Worm (Caenorhabditis elegans) whole organism, young adult: Measurements from ENCODE around the gene hrg-7.

Experiments used
- B0035.1 ChIP-seq: sonication (generic microtip); optimal IDR thresholded peaks from 2 replicates; lab custom pipeline; 2016; ENCODE audit warnings: missing genetic modification characterization, mild to moderate bottlenecking, missing compliant biosample characterization, missing genotype, missing genetic modification reagents
- C17E4.6 ChIP-seq: fragments of 200-800 bp; sonication (Bioruptor generic); IDR thresholded peaks from 2 replicates; pipeline ENCODE4 v1.3.6; 2022; ENCODE audit warnings: missing genetic modification reagents, missing genetic modification characterization, missing compliant biosample characterization
- F22D6.2 ChIP-seq: sonication (generic microtip); optimal IDR thresholded peaks from 2 replicates; lab custom pipeline; 2016; ENCODE audit warnings: mild to moderate bottlenecking, missing genetic modification characterization, missing compliant biosample characterization
- F33H1.4 ChIP-seq: fragments of 200-800 bp; sonication (Bioruptor generic); IDR thresholded peaks from 2 replicates; pipeline ENCODE4 v1.3.6; 2022; ENCODE audit warnings: missing genetic modification reagents, missing genetic modification characterization, missing compliant biosample characterization
- F37B4.10 ChIP-seq: fragments of 200-800 bp; sonication (Bioruptor generic); IDR thresholded peaks from 2 replicates; pipeline ENCODE4 v1.3.6; 2022; ENCODE audit warnings: missing genetic modification characterization, missing compliant biosample characterization
- F39B2.1 ChIP-seq: fragments of 200-800 bp; sonication (Bioruptor generic); IDR thresholded peaks from 2 replicates; pipeline ENCODE4 v1.3.6; 2022; ENCODE audit warnings: missing genetic modification reagents, missing genetic modification characterization, missing compliant biosample characterization
- F55B11.4 ChIP-seq: sonication (generic microtip); optimal IDR thresholded peaks from 2 replicates; lab custom pipeline; 2016; ENCODE audit warnings: missing compliant biosample characterization, missing genetic modification characterization, borderline replicate concordance; ENCODE audit not compliant: insufficient read depth
- F57A8.1 ChIP-seq: fragments of 200-800 bp; sonication (Bioruptor generic); optimal IDR thresholded peaks from 2 replicates; lab custom pipeline; 2018; ENCODE audit warnings: mild to moderate bottlenecking, missing genetic modification characterization, moderate library complexity, missing compliant biosample characterization
- F57C9.4 ChIP-seq: sonication (generic microtip); optimal IDR thresholded peaks from 2 replicates; lab custom pipeline; 2017; ENCODE audit warnings: mild to moderate bottlenecking, missing genetic modification characterization, missing compliant biosample characterization
- K11D2.4 ChIP-seq: fragments of 200-800 bp; sonication (Bioruptor generic); IDR thresholded peaks from 2 replicates; pipeline ENCODE4 v1.3.6; 2022; ENCODE audit warnings: missing genetic modification reagents, missing genetic modification characterization, missing compliant biosample characterization
- K12H6.12 ChIP-seq: fragments of 200-800 bp; sonication (Bioruptor generic); optimal IDR thresholded peaks from 2 replicates; lab custom pipeline; 2018; ENCODE audit warnings: mild to moderate bottlenecking, missing genetic modification characterization, missing compliant biosample characterization
- T26A5.8 ChIP-seq: sonication (generic microtip); optimal IDR thresholded peaks from 2 replicates; lab custom pipeline; 2016; ENCODE audit warnings: missing genetic modification characterization, missing compliant biosample characterization
- Y56A3A.18 ChIP-seq: fragments of 200-800 bp; sonication (Bioruptor generic); IDR thresholded peaks from 2 replicates; pipeline ENCODE4 v1.3.6; 2022; ENCODE audit warnings: missing genetic modification reagents, missing genetic modification characterization, missing compliant biosample characterization
- Y67H2A.10 ChIP-seq: fragments of 200-800 bp; sonication (Bioruptor generic); conservative IDR thresholded peaks from 2 replicates; pipeline ENCODE4 v1.3.6; 2022; ENCODE audit warnings: missing genetic modification reagents, missing genetic modification characterization, missing compliant biosample characterization
- Y95B8A.8 ChIP-seq: fragments of 200-800 bp; sonication (Bioruptor generic); IDR thresholded peaks from 2 replicates; pipeline ENCODE4 v1.3.6; 2022; ENCODE audit warnings: missing genetic modification reagents, missing genetic modification characterization, missing compliant biosample characterization
- ZK185.1 ChIP-seq: sonication (generic microtip); optimal IDR thresholded peaks from 2 replicates; lab custom pipeline; 2016; ENCODE audit warnings: mild to moderate bottlenecking, missing genetic modification characterization, missing compliant biosample characterization; ENCODE audit not compliant: poor library complexity, severe bottlenecking
- attf-5 ChIP-seq: fragments of 200-800 bp; sonication (Bioruptor generic); optimal IDR thresholded peaks from 2 replicates; lab custom pipeline; 2018; ENCODE audit warnings: mild to moderate bottlenecking, missing genetic modification characterization, missing compliant biosample characterization
- attf-6 ChIP-seq: fragments of 200-800 bp; sonication (Bioruptor generic); IDR thresholded peaks from 2 replicates; pipeline ENCODE4 v1.3.6; 2022; ENCODE audit warnings: missing genetic modification reagents, missing genetic modification characterization, missing compliant biosample characterization
- ceh-100 ChIP-seq: fragments of 200-800 bp; sonication (Bioruptor generic); IDR thresholded peaks from 2 replicates; pipeline ENCODE4 v1.3.6; 2022; ENCODE audit warnings: missing genetic modification reagents, missing genetic modification characterization, missing compliant biosample characterization
- ceh-40 ChIP-seq: fragments of 200-800 bp; sonication (Bioruptor generic); IDR thresholded peaks from 2 replicates; pipeline ENCODE4 v1.3.6; 2022; ENCODE audit warnings: missing genetic modification characterization, missing compliant biosample characterization
- ceh-58 ChIP-seq: fragments of 200-800 bp; sonication (Bioruptor generic); IDR thresholded peaks from 2 replicates; pipeline ENCODE4 v1.3.6; 2022; ENCODE audit warnings: missing genetic modification characterization, missing compliant biosample characterization
- ceh-79 ChIP-seq: sonication (generic microtip); optimal IDR thresholded peaks from 2 replicates; lab custom pipeline; 2017; ENCODE audit warnings: mild to moderate bottlenecking, missing genetic modification characterization, missing compliant biosample characterization
- die-1 ChIP-seq: sonication (generic microtip); optimal IDR thresholded peaks from 2 replicates; lab custom pipeline; 2016; ENCODE audit warnings: missing genotype, mild to moderate bottlenecking, missing genetic modification characterization, missing compliant biosample characterization
- dpff-1 ChIP-seq: sonication (generic microtip); optimal IDR thresholded peaks from 2 replicates; lab custom pipeline; 2017; ENCODE audit warnings: mild to moderate bottlenecking, missing genetic modification characterization, missing compliant biosample characterization
- egl-44 ChIP-seq: fragments of 200-800 bp; sonication (Bioruptor generic); IDR thresholded peaks from 2 replicates; pipeline ENCODE4 v1.3.6; 2022; ENCODE audit warnings: missing genetic modification reagents, missing genetic modification characterization, missing compliant biosample characterization
- ets-4 ChIP-seq: fragments of 200-800 bp; sonication (Bioruptor generic); optimal IDR thresholded peaks from 2 replicates; lab custom pipeline; 2018; ENCODE audit warnings: mild to moderate bottlenecking, missing genetic modification characterization, missing compliant biosample characterization
- lin-26 ChIP-seq: fragments of 200-800 bp; sonication (Bioruptor generic); IDR thresholded peaks from 2 replicates; pipeline ENCODE4 v1.3.6; 2022; ENCODE audit warnings: missing genetic modification reagents, missing genetic modification characterization, missing compliant biosample characterization
- lin-40 ChIP-seq: sonication (generic microtip); optimal IDR thresholded peaks from 2 replicates; lab custom pipeline; 2016; ENCODE audit warnings: missing genetic modification characterization, mild to moderate bottlenecking, missing compliant biosample characterization, missing genotype, missing genetic modification reagents
- lsy-27 ChIP-seq: sonication (generic microtip); optimal IDR thresholded peaks from 2 replicates; lab custom pipeline; 2017; ENCODE audit warnings: missing genetic modification characterization, mild to moderate bottlenecking, missing compliant biosample characterization, antibody characterized with exemption, missing genotype, borderline replicate concordance; ENCODE audit not compliant: insufficient read depth
- madf-10 ChIP-seq: sonication (generic microtip); optimal IDR thresholded peaks from 2 replicates; lab custom pipeline; 2016; ENCODE audit warnings: mild to moderate bottlenecking, missing genetic modification characterization, missing compliant biosample characterization
- madf-3 ChIP-seq: fragments of 200-800 bp; sonication (Bioruptor generic); IDR thresholded peaks from 2 replicates; pipeline ENCODE4 v1.3.6; 2022; ENCODE audit warnings: missing genetic modification reagents, missing genetic modification characterization, missing compliant biosample characterization
- madf-6 ChIP-seq: fragments of 200-800 bp; sonication (Bioruptor generic); IDR thresholded peaks from 2 replicates; pipeline ENCODE4 v1.3.6; 2022; ENCODE audit warnings: missing genetic modification reagents, missing genetic modification characterization, missing compliant biosample characterization
- mcd-1 ChIP-seq: fragments of 200-800 bp; sonication (Bioruptor generic); IDR thresholded peaks from 2 replicates; pipeline ENCODE4 v1.3.6; 2022; ENCODE audit warnings: missing genetic modification reagents, missing genetic modification characterization, missing compliant biosample characterization
- mxl-1 ChIP-seq: sonication (generic microtip); optimal IDR thresholded peaks from 2 replicates; lab custom pipeline; 2016; ENCODE audit warnings: missing genetic modification characterization, missing compliant biosample characterization
- nfya-1 ChIP-seq: sonication (generic microtip); optimal IDR thresholded peaks from 2 replicates; lab custom pipeline; 2017; ENCODE audit warnings: antibody characterized with exemption, missing compliant biosample characterization, missing genetic modification characterization, borderline replicate concordance; ENCODE audit not compliant: insufficient read depth
- nfya-2 ChIP-seq: fragments of 200-800 bp; sonication (Bioruptor generic); IDR thresholded peaks from 2 replicates; pipeline ENCODE4 v1.3.6; 2022; ENCODE audit warnings: missing genetic modification reagents, missing genetic modification characterization, missing compliant biosample characterization
- rcor-1 ChIP-seq: fragments of 200-800 bp; sonication (Bioruptor generic); IDR thresholded peaks from 2 replicates; pipeline ENCODE4 v1.3.6; 2022; ENCODE audit warnings: missing genetic modification reagents, missing genetic modification characterization, missing compliant biosample characterization
- rec-8 ChIP-seq, 2 experiments: sonication (generic microtip); optimal IDR thresholded peaks; 2 replicates each; lab custom pipeline; 2016; ENCODE audit warnings: mild to moderate bottlenecking in 2 of 2, missing genetic modification characterization in 2 of 2, missing genetic modification reagents in 2 of 2, missing genotype in 2 of 2, missing biosample characterization in 1 of 2, missing compliant biosample characterization in 1 of 2, moderate library complexity in 1 of 2
- repo-1 ChIP-seq: sonication (generic microtip); optimal IDR thresholded peaks from 2 replicates; lab custom pipeline; 2017; ENCODE audit warnings: mild to moderate bottlenecking, missing genetic modification characterization, missing compliant biosample characterization
- snpc-1.3 ChIP-seq: sonication (generic microtip); optimal IDR thresholded peaks from 2 replicates; lab custom pipeline; 2017; ENCODE audit warnings: missing genetic modification characterization, mild to moderate bottlenecking, missing compliant biosample characterization, antibody characterized with exemption, moderate library complexity, missing genotype, missing genetic modification reagents; ENCODE audit not compliant: insufficient read depth
- snpc-3.4 ChIP-seq: sonication (generic microtip); optimal IDR thresholded peaks from 2 replicates; lab custom pipeline; 2017; ENCODE audit warnings: missing genetic modification characterization, mild to moderate bottlenecking, missing compliant biosample characterization, antibody characterized with exemption, moderate library complexity, missing genotype, missing genetic modification reagents
- tbx-9 ChIP-seq: sonication (generic microtip); optimal IDR thresholded peaks from 2 replicates; lab custom pipeline; 2016; ENCODE audit warnings: borderline replicate concordance, missing genetic modification characterization, inconsistent platforms, missing compliant biosample characterization
- unc-130 ChIP-seq: sonication (generic microtip); optimal IDR thresholded peaks from 2 replicates; lab custom pipeline; 2016; ENCODE audit warnings: missing genetic modification reagents, missing genetic modification characterization, missing compliant biosample characterization
- ztf-3 ChIP-seq: fragments of 200-800 bp; sonication (Bioruptor generic); optimal IDR thresholded peaks from 2 replicates; lab custom pipeline; 2018; ENCODE audit warnings: mild to moderate bottlenecking, missing genetic modification characterization, missing compliant biosample characterization
- ztf-6 ChIP-seq: fragments of 200-800 bp; sonication (Bioruptor generic); IDR thresholded peaks from 2 replicates; pipeline ENCODE4 v1.3.6; 2022; ENCODE audit warnings: missing genetic modification reagents, missing genetic modification characterization, missing compliant biosample characterization

hrg-7 gene

DNA sequence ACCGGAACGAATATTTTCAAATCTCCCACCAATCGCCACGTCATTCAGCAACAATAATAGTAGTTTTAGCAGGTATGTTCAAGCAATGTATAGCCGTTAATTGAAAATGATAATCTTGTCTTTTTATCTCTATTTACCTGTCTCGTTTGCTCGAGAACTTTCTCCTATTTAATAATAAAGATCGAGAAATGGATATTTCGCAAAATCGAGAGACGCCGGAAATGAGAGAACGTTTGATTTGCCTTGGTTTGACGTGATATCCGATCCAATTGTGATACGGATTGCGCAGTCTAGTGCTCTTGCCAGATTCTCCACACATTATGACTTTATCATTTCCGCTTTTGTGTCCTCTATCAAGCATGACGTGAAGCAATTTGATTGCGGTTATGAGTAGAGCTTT lies 32.0 kb downstream of the hrg-7 start:
- TF ChIP-seq K11D2.4 (GFP tag; lab: Robert Waterston, UW): no peak
- TF ChIP-seq Y95B8A.8 (GFP tag; lab: Robert Waterston, UW): no peak
- no peak for TF ChIP-seq nfya-2 (GFP tag; lab: Robert Waterston, UW)
- TF ChIP-seq F33H1.4 (GFP tag; lab: Robert Waterston, UW): no peak
- no peak for TF ChIP-seq attf-6 (GFP tag; lab: Robert Waterston, UW)
- TF ChIP-seq madf-3 (GFP tag; lab: Robert Waterston, UW): no peak
- no peak for TF ChIP-seq madf-6 (GFP tag; lab: Robert Waterston, UW)
- TF ChIP-seq mxl-1 (tag; lab: Kevin White, UChicago): no peak
- TF ChIP-seq T26A5.8: no peak
- no peak for TF ChIP-seq attf-5
- TF ChIP-seq ceh-79 (tag; lab: Kevin White, UChicago): no peak
- no peak for TF ChIP-seq B0035.1 (tag; lab: Kevin White, UChicago)
- no peak for TF ChIP-seq F55B11.4 (tag; lab: Kevin White, UChicago)
- TF ChIP-seq lin-40 (tag; lab: Kevin White, UChicago): no peak

DNA sequence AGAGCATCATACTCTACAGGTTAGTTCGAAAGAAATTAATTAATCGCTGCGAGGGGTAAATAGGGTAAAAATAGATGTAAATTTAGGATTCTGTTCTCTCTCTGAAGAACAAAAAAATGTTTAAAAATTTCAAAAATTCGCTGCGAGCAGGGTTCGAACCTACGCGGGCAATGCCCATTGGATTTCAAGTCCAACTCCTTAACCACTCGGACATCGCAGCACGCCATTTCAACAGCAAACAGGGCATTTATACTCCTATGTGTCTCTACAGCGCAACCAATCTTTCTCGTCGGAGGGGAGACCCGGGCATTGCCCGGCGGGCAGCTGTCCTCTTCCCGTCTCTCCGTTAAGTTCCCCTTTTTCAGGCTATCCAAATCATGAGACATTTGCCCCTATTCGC lies 38.4 kb downstream of the hrg-7 start:
- TF ChIP-seq rec-8 (tag; optimal IDR thresholded peaks at IDR 0.05; lab: Kevin White, UChicago): peak; percentile 75 to 84
- peak; percentile 72 for TF ChIP-seq mxl-1 (tag; lab: Kevin White, UChicago)
- peak; percentile 78; the same call in 1 of the 2 replicates for TF ChIP-seq ceh-40 (GFP tag; lab: Robert Waterston, UW)
- peak; percentile 82 for TF ChIP-seq lsy-27 (tag; lab: Kevin White, UChicago)
- TF ChIP-seq Y67H2A.10 (GFP tag; lab: Robert Waterston, UW): no peak
- TF ChIP-seq ceh-100: no peak
- peak; percentile 44 for TF ChIP-seq K12H6.12
- TF ChIP-seq F37B4.10: 0 out of 2 replicates have a peak, but pooled peaks have one; percentile 45
- peak; percentile 59 for TF ChIP-seq T26A5.8
- 0 out of 2 replicates have a peak, but pooled peaks have one; percentile 21 for TF ChIP-seq C17E4.6
- TF ChIP-seq die-1: peak; percentile 89
- peak; percentile 74 for TF ChIP-seq ets-4 (GFP tag; lab: Kevin White, UChicago)
- TF ChIP-seq nfya-2 (GFP tag; lab: Robert Waterston, UW): no peak
- no peak; the same call in 1 of the 2 replicates for TF ChIP-seq egl-44 (GFP tag; lab: Robert Waterston, UW)
- no peak for TF ChIP-seq ztf-3 (GFP tag; lab: Kevin White, UChicago)
- TF ChIP-seq Y95B8A.8 (GFP tag; lab: Robert Waterston, UW): peak; percentile 33; the same call in 1 of the 2 replicates
- TF ChIP-seq mcd-1: peak; percentile 72
- TF ChIP-seq rcor-1 (GFP tag; lab: Robert Waterston, UW): peak; percentile 49
- no peak for TF ChIP-seq F39B2.1 (GFP tag; lab: Robert Waterston, UW)
- TF ChIP-seq madf-10 (tag; lab: Kevin White, UChicago): peak; percentile 47
- peak; percentile 68 for TF ChIP-seq F57A8.1 (GFP tag; lab: Kevin White, UChicago)
- peak; percentile 81 for TF ChIP-seq attf-5
- no peak for TF ChIP-seq madf-6 (GFP tag; lab: Robert Waterston, UW)
- peak; percentile 69 for TF ChIP-seq ZK185.1 (tag; lab: Kevin White, UChicago)
- TF ChIP-seq unc-130 (GFP tag; lab: Kevin White, UChicago): peak; percentile 17
- TF ChIP-seq ceh-58 (GFP tag; lab: Robert Waterston, UW): peak; percentile 83; the same call in 1 of the 2 replicates
- 0 out of 2 replicates have a peak, but pooled peaks have one; percentile 53 for TF ChIP-seq ztf-6 (GFP tag; lab: Robert Waterston, UW)
- no peak for TF ChIP-seq F22D6.2 (tag; lab: Kevin White, UChicago)
- TF ChIP-seq snpc-3.4 (tag; lab: Kevin White, UChicago): peak; percentile 65
- TF ChIP-seq lin-26 (GFP tag; lab: Robert Waterston, UW): peak; percentile 97
- TF ChIP-seq F57C9.4: no peak
- peak; percentile 79 for TF ChIP-seq Y56A3A.18 (GFP tag; lab: Robert Waterston, UW)
- peak; percentile 15 for TF ChIP-seq repo-1
- TF ChIP-seq dpff-1 (tag; lab: Kevin White, UChicago): no peak
- no peak for TF ChIP-seq nfya-1
- TF ChIP-seq tbx-9: no peak
- TF ChIP-seq B0035.1 (tag; lab: Kevin White, UChicago): no peak
- peak; percentile 69 for TF ChIP-seq snpc-1.3
